Worm (Caenorhabditis elegans) whole organism, L1 larva: ENCODE measurements around the gene gcst-1.

Source experiments
- C16A3.4 ChIP-seq: fragments of 150-350 bp; optimal IDR thresholded peaks from 2 replicates; lab custom pipeline; 2014; ENCODE audit warnings: missing biosample characterization, missing genetic modification characterization
- C34B4.2 ChIP-seq: sonication (generic microtip); optimal IDR thresholded peaks from 2 replicates; lab custom pipeline; 2017; ENCODE audit warnings: mild to moderate bottlenecking, missing genetic modification characterization, missing compliant biosample characterization
- F16B12.6 ChIP-seq: fragments of 150-350 bp; optimal IDR thresholded peaks from 2 replicates; lab custom pipeline; 2014; ENCODE audit warnings: missing biosample characterization, missing genetic modification characterization
- aly-2 ChIP-seq: fragments of 150-350 bp; optimal IDR thresholded peaks from 2 replicates; lab custom pipeline; 2014; ENCODE audit warnings: missing biosample characterization, missing genetic modification characterization
- ama-1 ChIP-seq: fragments of 150-350 bp; optimal IDR thresholded peaks from 2 replicates; lab custom pipeline; 2014
- blmp-1 ChIP-seq: fragments of 150-350 bp; optimal IDR thresholded peaks from 2 replicates; lab custom pipeline; 2014; ENCODE audit warnings: missing biosample characterization, missing genetic modification characterization
- ceh-63 ChIP-seq: fragments of 200-800 bp; sonication (Bioruptor generic); optimal IDR thresholded peaks from 2 replicates; lab custom pipeline; 2018; ENCODE audit warnings: mild to moderate bottlenecking, missing genetic modification characterization, missing compliant biosample characterization
- ceh-82 ChIP-seq, 3 experiments: fragments of 150-350 bp in 1 of 3; sonication (generic microtip) in 2 of 3; optimal IDR thresholded peaks; 2 replicates each; lab custom pipeline; 2014 to 2017; ENCODE audit warnings: missing biosample characterization in 3 of 3, missing genetic modification characterization in 3 of 3
- ceh-88 ChIP-seq: fragments of 200-800 bp; sonication (Bioruptor generic); IDR thresholded peaks from 2 replicates; pipeline ENCODE4 v1.3.6; 2022; ENCODE audit warnings: missing genetic modification characterization, missing compliant biosample characterization
- dpl-1 ChIP-seq, 3 experiments: fragments of 150-350 bp in 2 of 3; sonication (generic microtip) in 1 of 3; optimal IDR thresholded peaks; 2 replicates each; lab custom pipeline; 2014 to 2017; ENCODE audit warnings: missing biosample characterization in 3 of 3, missing genetic modification characterization in 3 of 3, missing genetic modification reagents in 3 of 3
- efl-1 ChIP-seq, 4 experiments: fragments of 150-350 bp; optimal IDR thresholded peaks in 3 of 4; peaks in 1 of 4; 1 replicate in 1 of 4; 2 replicates in 3 of 4; lab custom pipeline; 2014; ENCODE audit warnings: missing biosample characterization in 2 of 4, missing genetic modification characterization in 2 of 4, missing genetic modification reagents in 2 of 4
- egl-27 ChIP-seq, 2 experiments: fragments of 150-350 bp in 1 of 2; sonication (generic microtip); optimal IDR thresholded peaks; 3 replicates each; lab custom pipeline; 2017 to 2018; ENCODE audit warnings: missing biosample characterization in 2 of 2, missing genetic modification characterization in 2 of 2, missing genetic modification reagents in 2 of 2
- elt-2 ChIP-seq: sonication (generic microtip); optimal IDR thresholded peaks from 2 replicates; lab custom pipeline; 2016; ENCODE audit warnings: missing genetic modification characterization, mild to moderate bottlenecking, inconsistent platforms, missing compliant biosample characterization, missing genetic modification reagents
- elt-3 ChIP-seq, 6 experiments: fragments of 150-350 bp in 1 of 6; sonication (generic microtip); optimal IDR thresholded peaks; 2 replicates each; lab custom pipeline; 2017 to 2018; ENCODE audit warnings: missing biosample characterization in 6 of 6, missing genetic modification characterization in 6 of 6, inconsistent platforms in 1 of 6
- fkh-10 ChIP-seq: sonication (generic microtip); optimal IDR thresholded peaks from 2 replicates; lab custom pipeline; 2017; ENCODE audit warnings: missing biosample characterization, missing genetic modification reagents, missing genetic modification characterization
- fos-1 ChIP-seq: fragments of 150-350 bp; optimal IDR thresholded peaks from 2 replicates; lab custom pipeline; 2014; ENCODE audit warnings: missing biosample characterization, missing genetic modification characterization
- hpl-2 ChIP-seq: fragments of 150-350 bp; optimal IDR thresholded peaks from 2 replicates; lab custom pipeline; 2014; ENCODE audit warnings: missing biosample characterization, missing genetic modification reagents, missing genetic modification characterization
- irx-1 ChIP-seq: sonication (generic microtip); optimal IDR thresholded peaks from 2 replicates; lab custom pipeline; 2016; ENCODE audit warnings: missing genetic modification characterization, missing compliant biosample characterization
- lin-13 ChIP-seq: fragments of 150-350 bp; optimal IDR thresholded peaks from 2 replicates; lab custom pipeline; 2014; ENCODE audit warnings: missing biosample characterization, missing genetic modification reagents, missing genetic modification characterization
- lin-14 ChIP-seq: fragments of 200-800 bp; sonication (Bioruptor generic); optimal IDR thresholded peaks from 2 replicates; lab custom pipeline; 2018; ENCODE audit warnings: mild to moderate bottlenecking, missing genetic modification characterization, moderate library complexity, missing compliant biosample characterization
- lin-15B ChIP-seq: fragments of 150-350 bp; sonication (generic microtip); optimal IDR thresholded peaks from 3 replicates; lab custom pipeline; 2014; ENCODE audit warnings: missing biosample characterization, missing genetic modification characterization
- lin-35 ChIP-seq, 2 experiments: fragments of 150-350 bp; optimal IDR thresholded peaks; 2 replicates each; lab custom pipeline; 2014; ENCODE audit warnings: missing biosample characterization in 2 of 2, missing genetic modification characterization in 2 of 2, missing genetic modification reagents in 2 of 2
- lir-3 ChIP-seq: sonication (generic microtip); optimal IDR thresholded peaks from 2 replicates; lab custom pipeline; 2016; ENCODE audit warnings: mild to moderate bottlenecking, missing genetic modification characterization, moderate library complexity, missing compliant biosample characterization; ENCODE audit not compliant: poor library complexity
- lsy-2 ChIP-seq, 2 experiments: fragments of 150-350 bp; optimal IDR thresholded peaks; 2 replicates each; lab custom pipeline; 2014; ENCODE audit warnings: missing biosample characterization in 2 of 2, missing genetic modification characterization in 2 of 2
- mab-9 ChIP-seq: fragments of 200-800 bp; sonication (Bioruptor generic); IDR thresholded peaks from 2 replicates; pipeline ENCODE4 v1.3.6; 2022; ENCODE audit warnings: missing genetic modification reagents, missing genetic modification characterization, missing compliant biosample characterization
- mef-2 ChIP-seq: fragments of 150-350 bp; optimal IDR thresholded peaks from 2 replicates; lab custom pipeline; 2014; ENCODE audit warnings: missing biosample characterization, missing genetic modification characterization
- mep-1 ChIP-seq: fragments of 150-350 bp; optimal IDR thresholded peaks from 2 replicates; lab custom pipeline; 2014; ENCODE audit warnings: missing biosample characterization, missing genetic modification characterization
- nhr-19 ChIP-seq: fragments of 200-800 bp; sonication (Bioruptor generic); conservative IDR thresholded peaks from 2 replicates; pipeline ENCODE4 v1.3.6; 2022; ENCODE audit warnings: missing genetic modification characterization, missing compliant biosample characterization
- nhr-20 ChIP-seq: sonication (generic microtip); optimal IDR thresholded peaks from 2 replicates; lab custom pipeline; 2016; ENCODE audit warnings: mild to moderate bottlenecking, missing genetic modification characterization, missing compliant biosample characterization
- nhr-237 ChIP-seq: fragments of 150-350 bp; optimal IDR thresholded peaks from 2 replicates; lab custom pipeline; 2014; ENCODE audit warnings: missing biosample characterization, missing genetic modification characterization
- nhr-28 ChIP-seq: fragments of 150-350 bp; optimal IDR thresholded peaks from 2 replicates; lab custom pipeline; 2014; ENCODE audit warnings: missing biosample characterization, missing genetic modification characterization
- nhr-71 ChIP-seq: sonication (generic microtip); optimal IDR thresholded peaks from 2 replicates; lab custom pipeline; 2016; ENCODE audit warnings: mild to moderate bottlenecking, missing genetic modification characterization, moderate library complexity, missing compliant biosample characterization
- nhr-76 ChIP-seq: sonication (generic microtip); optimal IDR thresholded peaks from 2 replicates; lab custom pipeline; 2017; ENCODE audit warnings: missing biosample characterization, missing genetic modification characterization
- nhr-77 ChIP-seq: fragments of 150-350 bp; optimal IDR thresholded peaks from 2 replicates; lab custom pipeline; 2014; ENCODE audit warnings: missing biosample characterization, missing genetic modification characterization
- nhr-85 ChIP-seq: sonication (generic microtip); peaks from one replicate; lab custom pipeline; 2016; ENCODE audit warnings: missing genetic modification characterization, inconsistent platforms, missing compliant biosample characterization
- pqm-1 ChIP-seq: sonication (generic microtip); optimal IDR thresholded peaks from 3 replicates; lab custom pipeline; 2017; ENCODE audit warnings: missing biosample characterization, missing genetic modification characterization
- rnt-1 ChIP-seq: sonication (generic microtip); optimal IDR thresholded peaks from 2 replicates; lab custom pipeline; 2016; ENCODE audit warnings: mild to moderate bottlenecking, missing genetic modification characterization, moderate library complexity, missing compliant biosample characterization
- skn-1 ChIP-seq: fragments of 150-350 bp; optimal IDR thresholded peaks from 2 replicates; lab custom pipeline; 2014; ENCODE audit warnings: missing biosample characterization, missing genetic modification characterization
- snpc-4 ChIP-seq: fragments of 150-350 bp; optimal IDR thresholded peaks from 2 replicates; lab custom pipeline; 2014; ENCODE audit warnings: missing biosample characterization, missing genetic modification characterization
- snu-23 ChIP-seq: sonication (generic microtip); optimal IDR thresholded peaks from 2 replicates; lab custom pipeline; 2016; ENCODE audit warnings: missing genetic modification characterization, missing compliant biosample characterization
- sox-4 ChIP-seq: sonication (generic microtip); optimal IDR thresholded peaks from 2 replicates; lab custom pipeline; 2016; ENCODE audit warnings: missing genetic modification characterization, missing compliant biosample characterization
- sup-37 ChIP-seq: fragments of 200-800 bp; sonication (Bioruptor generic); optimal IDR thresholded peaks from 2 replicates; lab custom pipeline; 2018; ENCODE audit warnings: mild to moderate bottlenecking, missing genetic modification characterization, missing compliant biosample characterization
- tbx-2 ChIP-seq: sonication (generic microtip); optimal IDR thresholded peaks from 2 replicates; lab custom pipeline; 2016; ENCODE audit warnings: missing genetic modification characterization, missing compliant biosample characterization
- tlp-1 ChIP-seq: fragments of 150-350 bp; optimal IDR thresholded peaks from 2 replicates; lab custom pipeline; 2014; ENCODE audit warnings: missing biosample characterization, missing genetic modification characterization
- unc-30 ChIP-seq: sonication (generic microtip); optimal IDR thresholded peaks from 2 replicates; lab custom pipeline; 2017; ENCODE audit warnings: missing biosample characterization, missing genetic modification characterization
- unc-62 ChIP-seq: fragments of 150-350 bp; optimal IDR thresholded peaks from 2 replicates; lab custom pipeline; 2014; ENCODE audit warnings: missing biosample characterization, missing genetic modification reagents, missing genetic modification characterization
- unc-86 ChIP-seq: sonication (generic microtip); optimal IDR thresholded peaks from 2 replicates; lab custom pipeline; 2016; ENCODE audit warnings: missing genetic modification characterization, missing compliant biosample characterization
- unc-98 ChIP-seq: fragments of 200-800 bp; sonication (Bioruptor generic); IDR thresholded peaks from 2 replicates; pipeline ENCODE4 v1.3.6; 2022; ENCODE audit warnings: missing genetic modification characterization, missing compliant biosample characterization
- ztf-4 ChIP-seq: fragments of 150-350 bp; optimal IDR thresholded peaks from 2 replicates; lab custom pipeline; 2014; ENCODE audit warnings: missing biosample characterization, missing genetic modification characterization

The gcst-1 gene

DNA sequence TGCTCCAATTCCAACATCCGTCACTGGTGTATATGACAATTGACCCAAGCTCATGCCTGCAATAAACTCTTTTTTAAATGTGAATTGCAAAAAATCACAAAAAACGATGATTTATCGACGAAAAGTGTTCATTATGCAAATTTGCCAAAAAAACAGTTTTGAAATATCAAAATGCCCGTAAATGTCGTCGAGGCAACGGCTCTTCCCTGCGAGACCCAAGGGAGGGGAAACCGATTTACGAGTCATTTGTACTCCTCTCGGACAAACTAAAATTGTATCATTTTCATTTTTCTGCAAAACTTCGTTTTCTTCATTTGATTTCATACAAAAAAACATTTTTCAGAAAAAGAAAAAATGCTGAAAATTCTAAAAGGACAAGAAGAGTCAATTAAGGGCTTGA, 28.2 kb upstream of the gcst-1 start, which contains the start of the genes hmgs-1 and F25B4.4 (continued):
- TF ChIP-seq unc-86 (tag; lab: Kevin White, UChicago) (peak; percentile 90), sox-4 (tag; lab: Kevin White, UChicago) (peak; percentile 67), aly-2 (tag; lab: Kevin White, UChicago) (peak; percentile 89), pqm-1 (tag; lab: Kevin White, UChicago) (no peak), snpc-4 (tag; lab: Kevin White, UChicago) (peak; percentile 71), unc-62 (no peak), hpl-2 (GFP tag; lab: Kevin White, UChicago) (peak; percentile 71), ama-1 (peak; percentile 53), elt-2 (tag; lab: Kevin White, UChicago) (peak; percentile 25), ceh-82 (tag; optimal IDR thresholded peaks at IDR 0.05; lab: Kevin White, UChicago) (peak; percentile 87 to 94 (median 92)), egl-27 (tag; optimal IDR thresholded peaks at IDR 0.05; lab: Kevin White, UChicago) (peak in 1 of 2 experiments; percentile 28)
- TF ChIP-seq, all 84 proteins: peak for 64

DNA sequence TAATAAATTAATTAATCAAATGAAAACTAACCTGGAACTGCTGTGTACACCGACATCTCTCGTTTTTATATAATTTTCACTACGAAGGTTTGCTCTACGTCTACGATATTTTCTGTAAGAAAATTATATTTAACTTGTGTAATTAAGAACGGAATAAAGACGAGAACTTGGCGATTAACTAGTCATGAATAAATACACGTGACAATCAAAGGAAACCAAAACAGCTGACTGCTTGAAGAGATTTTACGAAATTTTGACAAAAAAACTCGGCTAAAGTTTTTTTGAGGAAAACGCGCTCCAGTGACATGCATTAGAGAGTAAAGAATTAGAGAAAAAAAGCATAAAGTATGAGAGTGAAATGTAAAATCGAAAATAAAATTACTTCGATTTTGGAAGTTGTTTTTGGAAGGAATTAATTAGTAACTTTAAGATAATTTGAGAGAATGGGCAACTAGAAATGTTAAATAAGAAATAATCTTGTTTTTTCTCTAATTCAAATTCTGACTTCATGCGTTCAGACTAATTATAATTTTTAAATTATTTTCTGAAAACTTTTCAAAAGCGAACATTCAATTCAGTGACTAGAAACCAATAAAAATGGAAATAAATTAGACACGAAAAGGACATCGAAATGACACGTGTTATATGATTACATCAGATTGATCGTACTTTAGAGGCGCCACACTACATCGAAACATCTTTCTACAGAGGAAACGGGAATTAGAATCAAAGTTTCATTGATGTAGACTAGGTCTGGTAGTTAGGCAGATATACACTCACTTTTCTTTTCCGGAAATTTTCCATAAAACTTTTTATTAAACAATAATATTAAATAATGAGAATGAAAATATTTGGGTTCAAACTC, 25.4 kb upstream of the gcst-1 start, which contains the start of gene F25B4.7:
Gene F25B4.7, minus strand, starts transcription at position 112 of the 865 bp plus-strand sequence.
- peak; percentile 24 for TF ChIP-seq snpc-4 (tag; lab: Kevin White, UChicago)
- no peak for TF ChIP-seq lin-13 (GFP tag; lab: Kevin White, UChicago)
- TF ChIP-seq ceh-88 (GFP tag; lab: Robert Waterston, UW) = no peak
- TF ChIP-seq elt-3 (tag; optimal IDR thresholded peaks at IDR 0.05; lab: Kevin White, UChicago) = peak in 2 of 6 experiments; percentile 18 to 39
- TF ChIP-seq egl-27 (tag; optimal IDR thresholded peaks at IDR 0.05; lab: Kevin White, UChicago) = no peak
- peak in 1 of 2 experiments; percentile 47 for TF ChIP-seq lsy-2 (tag; optimal IDR thresholded peaks at IDR 0.05; lab: Kevin White, UChicago)
- TF ChIP-seq efl-1 (optimal IDR thresholded peaks at IDR 0.05; lab: Kevin White, UChicago) = peak; percentile 32 to 36
- peak; percentile 25 to 87 for TF ChIP-seq efl-1 (GFP tag; optimal IDR thresholded peaks at IDR 0.05 in 1 of 2; lab: Kevin White, UChicago)
- peak in 1 of 3 experiments; percentile 12 for TF ChIP-seq ceh-82 (tag; optimal IDR thresholded peaks at IDR 0.05; lab: Kevin White, UChicago)
- no peak for TF ChIP-seq tlp-1 (tag; lab: Kevin White, UChicago)
- TF ChIP-seq hpl-2 (GFP tag; lab: Kevin White, UChicago) = no peak
- no peak for TF ChIP-seq unc-86 (tag; lab: Kevin White, UChicago)
- peak; percentile 42 for TF ChIP-seq lin-14 (GFP tag; lab: Kevin White, UChicago)
- TF ChIP-seq lir-3 = no peak
- TF ChIP-seq sup-37 = no peak
- TF ChIP-seq C16A3.4 (tag; lab: Kevin White, UChicago) = peak; percentile 10
- peak; percentile 3 for TF ChIP-seq snu-23 (GFP tag; lab: Kevin White, UChicago)
- TF ChIP-seq dpl-1 (GFP tag; optimal IDR thresholded peaks at IDR 0.05; lab: Kevin White, UChicago) = peak; percentile 24 to 37 (median 31)
- no peak for TF ChIP-seq mab-9 (GFP tag; lab: Robert Waterston, UW)
- no peak for TF ChIP-seq unc-98 (GFP tag; lab: Robert Waterston, UW)
- TF ChIP-seq skn-1 = peak; percentile 6
- TF ChIP-seq fos-1 (tag; lab: Kevin White, UChicago) = no peak
- no peak for TF ChIP-seq nhr-77 (tag; lab: Kevin White, UChicago)
- TF ChIP-seq ceh-63 (GFP tag; lab: Kevin White, UChicago) = no peak
- peak; percentile 48 for TF ChIP-seq nhr-71 (tag; lab: Kevin White, UChicago)
- peak in 1 of 2 experiments; percentile 8 for TF ChIP-seq lin-35 (GFP tag; optimal IDR thresholded peaks at IDR 0.05; lab: Kevin White, UChicago)
- TF ChIP-seq tbx-2 (tag; lab: Kevin White, UChicago) = no peak
- TF ChIP-seq nhr-20 = peak; percentile 57
- TF ChIP-seq nhr-19 = peak; percentile 69
- no peak for TF ChIP-seq irx-1 (tag; lab: Kevin White, UChicago)
- peak; percentile 9 for TF ChIP-seq lin-15B (tag; lab: Kevin White, UChicago)
- TF ChIP-seq ztf-4 (tag; lab: Kevin White, UChicago) = no peak
- no peak for TF ChIP-seq F16B12.6 (tag; lab: Kevin White, UChicago)
- peak; percentile 80 for TF ChIP-seq nhr-85 (tag; lab: Kevin White, UChicago)
- peak; percentile 5 for TF ChIP-seq rnt-1 (tag; lab: Kevin White, UChicago)
- TF ChIP-seq mef-2 (tag; lab: Kevin White, UChicago) = no peak
- TF ChIP-seq fkh-10 (GFP tag; lab: Kevin White, UChicago) = no peak
- no peak for TF ChIP-seq nhr-237 (tag; lab: Kevin White, UChicago)
- no peak for TF ChIP-seq unc-30
- no peak for TF ChIP-seq C34B4.2 (tag; lab: Kevin White, UChicago)
- TF ChIP-seq blmp-1 (tag; lab: Kevin White, UChicago) = peak; percentile 60
- no peak for TF ChIP-seq nhr-28 (tag; lab: Kevin White, UChicago)
- TF ChIP-seq mep-1 (tag; lab: Kevin White, UChicago) = peak; percentile 53
- no peak for TF ChIP-seq nhr-76 (tag; lab: Kevin White, UChicago)
